Fruit fly (Drosophila melanogaster): Measurements from ENCODE around the gene CG31683.
"Not testable (repeated sequence)": the region's sequence is repeated elsewhere in the genome, so short reads cannot be mapped to it uniquely, and the experiment has no call there.

Gene CG31683

DNA sequence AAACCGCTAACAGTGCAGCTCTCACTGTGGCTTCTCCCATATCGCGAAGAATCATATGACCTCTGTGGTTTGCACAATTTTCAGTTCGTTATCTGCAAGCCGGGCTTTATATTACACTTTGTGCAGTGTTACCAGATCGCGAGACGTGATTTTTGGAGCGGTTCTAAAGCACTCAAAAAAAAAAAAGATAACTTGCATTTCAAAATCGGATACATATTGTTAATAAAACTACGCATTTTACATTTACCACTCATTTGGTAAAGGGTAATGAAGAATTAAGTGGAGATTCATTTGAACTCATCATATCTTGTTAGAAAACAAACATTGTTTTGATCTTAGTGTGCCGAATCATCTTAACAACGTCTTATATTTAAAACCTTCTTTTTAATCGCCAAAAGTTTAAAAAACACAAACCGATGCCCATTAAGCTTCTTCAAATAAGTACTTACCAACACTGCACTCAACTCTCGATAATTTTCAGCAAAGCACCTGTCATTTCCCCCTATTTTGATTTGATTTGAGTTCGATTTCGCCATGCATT is 13.6 kb upstream of the CG31683 start, which contains the start of gene CG2493:
Gene CG2493, minus strand, starts transcription at position 129 of the 541 bp plus-strand sequence.
- TF ChIP-seq CG9705 (GFP tag; optimal IDR thresholded peaks at IDR 0.05) (peak; percentile 43), fru (GFP tag; optimal IDR thresholded peaks at IDR 0.05) (peak; percentile 46), psq (GFP tag; optimal IDR thresholded peaks at IDR 0.05) (peak; percentile 33), Rel (GFP tag; optimal IDR thresholded peaks at IDR 0.05) (no peak), Rel (tag; optimal IDR thresholded peaks at IDR 0.05) (peak; percentile 49), HLH106 (tag; optimal IDR thresholded peaks at IDR 0.05) (peak; percentile 60), ey (GFP tag; optimal IDR thresholded peaks at IDR 0.05) (peak; percentile 17), Dif (GFP tag; optimal IDR thresholded peaks at IDR 0.05; ENCODE audit: partially characterized antibody) (no peak), dmrt93B (GFP tag; optimal IDR thresholded peaks at IDR 0.05) (peak; percentile 39), GATAd (GFP tag; optimal IDR thresholded peaks at IDR 0.05) (no peak), h (GFP tag; optimal IDR thresholded peaks at IDR 0.05) (peak; percentile 41), Hnf4 (GFP tag; optimal IDR thresholded peaks at IDR 0.05) (peak; percentile 61), rgr (GFP tag; optimal IDR thresholded peaks at IDR 0.05) (peak; percentile 45), CrebA (GFP tag; optimal IDR thresholded peaks at IDR 0.05; ENCODE audit: borderline replicate concordance) (no peak), Sp1 (GFP tag; optimal IDR thresholded peaks at IDR 0.05) (peak; percentile 65), woc (GFP tag; optimal IDR thresholded peaks at IDR 0.05) (peak; percentile 12), Hr83 (GFP tag; optimal IDR thresholded peaks at IDR 0.05; ENCODE audit: poor library complexity, severe bottlenecking) (no peak), OdsH (GFP tag; optimal IDR thresholded peaks at IDR 0.05) (peak; percentile 4), foxo (GFP tag; optimal IDR thresholded peaks at IDR 0.05) (peak in 1 of 2 experiments; percentile 46), sv (GFP tag; optimal IDR thresholded peaks at IDR 0.05) (no peak)

DNA sequence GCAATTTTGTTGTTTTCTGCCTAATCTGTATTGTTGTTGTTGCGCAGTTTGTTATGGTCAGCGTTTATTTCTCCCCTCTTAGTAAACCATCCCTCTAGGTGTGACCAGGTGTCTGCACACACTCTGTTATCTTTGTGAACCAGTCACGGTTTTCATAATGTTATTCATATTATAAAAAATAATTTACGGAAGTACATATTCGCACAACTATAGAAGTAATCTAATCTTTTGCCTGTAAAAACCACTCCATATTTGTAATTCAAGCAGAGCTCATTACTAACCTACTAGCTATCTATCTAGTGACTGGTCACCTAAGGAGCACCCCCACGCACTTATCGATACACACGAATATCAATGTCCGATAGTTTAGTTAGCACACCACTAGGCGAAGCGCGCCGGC is 9.2 kb upstream of the CG31683 start, which contains the start of the genes CG18858 and Cdc23:
Gene CG18858, minus strand, starts transcription at position 101 of the 400 bp plus-strand sequence.
Gene Cdc23, plus strand, starts transcription at position 368 of the 400 bp plus-strand sequence.
- not testable (repeated sequence) for TF ChIP-seq dl (GFP tag; optimal IDR thresholded peaks at IDR 0.05; ENCODE audit: insufficient read depth in 1 of 2, partially characterized antibody in 2 of 2); Sp1 (GFP tag; optimal IDR thresholded peaks at IDR 0.05); N (GFP tag; optimal IDR thresholded peaks at IDR 0.05)

DNA sequence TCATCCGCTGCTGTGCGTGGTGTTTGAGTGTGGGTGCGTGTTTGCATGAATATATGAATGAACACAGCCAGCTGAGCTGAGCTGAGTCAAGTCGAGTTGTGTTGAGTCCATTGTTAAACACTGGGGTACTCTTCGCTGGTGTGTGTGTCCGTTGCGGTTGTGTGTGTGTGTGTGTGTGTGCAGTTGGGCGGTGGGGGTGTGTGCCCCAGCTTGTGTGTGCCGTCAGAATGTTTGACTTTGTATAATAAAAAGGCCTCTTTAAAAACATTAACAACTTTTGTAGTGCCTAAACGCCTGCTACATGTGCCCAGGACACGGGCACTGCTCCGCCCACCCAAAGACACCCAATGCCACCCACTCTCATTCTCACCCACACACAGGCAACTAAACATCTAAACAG is 11.3 kb downstream of the CG31683 start:
- TF ChIP-seq CG9705 (GFP tag; optimal IDR thresholded peaks at IDR 0.05), result no peak
- TF ChIP-seq Dfd (GFP tag; optimal IDR thresholded peaks at IDR 0.05), result peak; percentile 80
- TF ChIP-seq usp (GFP tag; optimal IDR thresholded peaks at IDR 0.05), result no peak

DNA sequence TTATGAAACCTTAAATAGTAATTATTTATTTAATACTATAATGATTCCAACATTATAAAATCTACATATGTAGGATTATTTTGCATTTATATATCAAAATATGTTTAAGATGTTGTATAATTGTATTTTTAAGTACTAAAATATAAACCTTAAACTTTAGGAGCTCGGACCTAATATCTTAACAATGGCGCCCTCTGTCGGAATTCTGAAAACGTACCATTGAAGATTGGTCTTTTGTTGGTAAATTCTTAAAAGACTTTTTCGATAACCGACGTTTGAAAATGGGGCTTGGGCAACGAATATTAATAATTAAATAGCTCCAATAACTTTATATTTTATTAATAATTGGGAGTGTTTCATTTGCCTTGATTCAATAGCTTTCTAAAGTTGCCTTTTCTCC is 11.9 kb downstream of the CG31683 start:
- TF ChIP-seq br (GFP tag; optimal IDR thresholded peaks at IDR 0.05), result no peak
- TF ChIP-seq Hnf4 (GFP tag; optimal IDR thresholded peaks at IDR 0.05), result no peak
- no peak for TF ChIP-seq Abd-B (GFP tag; optimal IDR thresholded peaks at IDR 0.05)
- no peak for TF ChIP-seq foxo (GFP tag; optimal IDR thresholded peaks at IDR 0.05)
- no peak for TF ChIP-seq pan (optimal IDR thresholded peaks at IDR 0.05)
- TF ChIP-seq dl (GFP tag; optimal IDR thresholded peaks at IDR 0.05; ENCODE audit: insufficient read depth in 1 of 2, partially characterized antibody in 2 of 2), result no peak
- no peak for TF ChIP-seq dmrt93B (GFP tag; optimal IDR thresholded peaks at IDR 0.05)
- TF ChIP-seq ey (GFP tag; optimal IDR thresholded peaks at IDR 0.05), result no peak
- TF ChIP-seq sage (GFP tag; optimal IDR thresholded peaks at IDR 0.05), result no peak
- TF ChIP-seq fru (GFP tag; optimal IDR thresholded peaks at IDR 0.05), result no peak
- no peak for TF ChIP-seq Hr78 (GFP tag; optimal IDR thresholded peaks at IDR 0.05)
- TF ChIP-seq Vsx2 (GFP tag; optimal IDR thresholded peaks at IDR 0.05; ENCODE audit: partially characterized antibody), result no peak
- no peak for TF ChIP-seq brk (GFP tag; optimal IDR thresholded peaks at IDR 0.05)
- no peak for TF ChIP-seq usp (GFP tag; optimal IDR thresholded peaks at IDR 0.05)
- TF ChIP-seq CG9705 (GFP tag; optimal IDR thresholded peaks at IDR 0.05), result no peak
- no peak for TF ChIP-seq jim (GFP tag; optimal IDR thresholded peaks at IDR 0.05)

DNA sequence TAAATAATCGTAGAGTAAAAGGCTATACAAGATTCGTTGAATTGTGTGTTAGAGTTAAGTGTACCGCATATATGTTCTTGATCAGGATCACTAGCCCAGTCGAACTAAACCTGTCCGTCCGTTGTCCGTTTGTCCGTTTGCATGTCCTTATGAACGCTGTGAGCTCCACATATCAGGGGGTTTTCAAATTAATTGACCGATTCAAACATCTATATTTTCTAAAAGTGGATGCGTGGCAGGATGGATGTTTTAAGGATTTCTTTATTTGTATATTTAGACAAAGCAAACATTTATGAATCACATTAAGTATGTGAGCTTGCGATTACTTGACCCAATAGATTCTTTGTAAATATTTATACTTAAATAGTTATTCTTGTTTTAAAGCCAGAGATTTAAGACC is 14.6 kb downstream of the CG31683 start:
- TF ChIP-seq Jra (GFP tag; optimal IDR thresholded peaks at IDR 0.05) (no peak), woc (GFP tag; optimal IDR thresholded peaks at IDR 0.05) (peak; percentile 0)

Measured in whole organism, wandering third instar larva.